Fruit fly (Drosophila melanogaster) whole organism, embryonic: ENCODE data around the gene CG3301.

Experiments used
- CG11085 ChIP-seq: fragments of 200-800 bp; sonication (Bioruptor generic); IDR thresholded peaks from 2 replicates; pipeline ENCODE4 v1.3.6; 2022; ENCODE audit warnings: missing biosample characterization, missing genetic modification characterization
- CG12236 ChIP-seq: fragments of 200-800 bp; sonication (Bioruptor generic); optimal IDR thresholded peaks from 2 replicates; lab custom pipeline; 2016; ENCODE audit warnings: missing biosample characterization, missing genetic modification characterization
- CG14014 ChIP-seq: fragments of 200-800 bp; sonication (Bioruptor generic); IDR thresholded peaks from 2 replicates; pipeline ENCODE4 v1.3.6; 2022; ENCODE audit warnings: missing biosample characterization, missing genetic modification characterization
- CG14667 ChIP-seq: fragments of 200-800 bp; sonication (Bioruptor generic); IDR thresholded peaks from 2 replicates; pipeline ENCODE4 v1.3.6; 2022; ENCODE audit warnings: missing biosample characterization, missing genetic modification characterization
- CG18764 ChIP-seq: fragments of 200-800 bp; sonication (Bioruptor generic); optimal IDR thresholded peaks from 3 replicates; lab custom pipeline; 2016; ENCODE audit warnings: missing biosample characterization, missing genetic modification characterization
- CG2678 ChIP-seq: fragments of 200-800 bp; sonication (Bioruptor generic); optimal IDR thresholded peaks from 3 replicates; lab custom pipeline; 2019; ENCODE audit warnings: missing biosample characterization, mild to moderate bottlenecking, missing genetic modification characterization, moderate library complexity
- CG2889 ChIP-seq: fragments of 200-800 bp; sonication (Bioruptor generic); IDR thresholded peaks from 3 replicates; pipeline ENCODE4 v1.3.6; 2022; ENCODE audit warnings: missing biosample characterization, missing genetic modification characterization
- CG3838 ChIP-seq: fragments of 200-800 bp; sonication (Bioruptor generic); optimal IDR thresholded peaks from 3 replicates; lab custom pipeline; 2016; ENCODE audit warnings: missing biosample characterization, missing genetic modification characterization
- CG4282 ChIP-seq: fragments of 200-800 bp; sonication (Bioruptor generic); optimal IDR thresholded peaks from 2 replicates; lab custom pipeline; 2016; ENCODE audit warnings: missing biosample characterization, missing genetic modification characterization
- CG4730 ChIP-seq: fragments of 200-800 bp; sonication (Bioruptor generic); IDR thresholded peaks from 2 replicates; pipeline ENCODE4 v1.3.6; 2022; ENCODE audit warnings: missing biosample characterization, missing genetic modification characterization
- CG6765 ChIP-seq: fragments of 200-800 bp; sonication (Bioruptor generic); optimal IDR thresholded peaks from 3 replicates; lab custom pipeline; 2017; ENCODE audit warnings: missing biosample characterization, mild to moderate bottlenecking, missing genetic modification characterization
- CG7372 ChIP-seq: fragments of 200-800 bp; sonication (Bioruptor generic); IDR thresholded peaks from 2 replicates; pipeline ENCODE4 v1.3.6; 2022; ENCODE audit warnings: missing biosample characterization, missing genetic modification characterization
- CG8290 ChIP-seq, 3 experiments: fragments of 200-800 bp; sonication (Bioruptor generic); optimal IDR thresholded peaks; 2 replicates each; lab custom pipeline; 2016 to 2019; ENCODE audit warnings: missing biosample characterization in 3 of 3, missing genetic modification characterization in 3 of 3, mild to moderate bottlenecking in 2 of 3, moderate library complexity in 1 of 3
- CG8359 ChIP-seq: fragments of 200-800 bp; sonication (Bioruptor generic); optimal IDR thresholded peaks from 2 replicates; lab custom pipeline; 2017; ENCODE audit warnings: missing biosample characterization, mild to moderate bottlenecking, missing genetic modification characterization, borderline replicate concordance
- CG8388 ChIP-seq: fragments of 200-800 bp; sonication (Bioruptor generic); optimal IDR thresholded peaks from 2 replicates; lab custom pipeline; 2019; ENCODE audit warnings: missing biosample characterization, mild to moderate bottlenecking, missing genetic modification characterization, moderate library complexity
- CG8944 ChIP-seq: fragments of 200-800 bp; sonication (Bioruptor generic); optimal IDR thresholded peaks from 3 replicates; lab custom pipeline; 2016; ENCODE audit warnings: missing biosample characterization, missing genetic modification characterization
- CHES-1-like ChIP-seq: fragments of 200-800 bp; sonication (Bioruptor generic); optimal IDR thresholded peaks from 2 replicates; lab custom pipeline; 2016; ENCODE audit warnings: missing biosample characterization, missing genetic modification characterization
- Dad ChIP-seq: fragments of 200-800 bp; sonication (Bioruptor generic); optimal IDR thresholded peaks from 3 replicates; lab custom pipeline; 2016; ENCODE audit warnings: missing biosample characterization, missing genetic modification characterization
- E2f2 ChIP-seq: fragments of 200-800 bp; sonication (Bioruptor generic); IDR thresholded peaks from 2 replicates; pipeline ENCODE4 v1.3.6; 2022; ENCODE audit warnings: missing biosample characterization, missing genetic modification characterization
- Elba2 ChIP-seq: fragments of 200-800 bp; sonication (Bioruptor generic); optimal IDR thresholded peaks from 3 replicates; lab custom pipeline; 2016; ENCODE audit warnings: missing biosample characterization, missing genetic modification characterization
- Fer3 ChIP-seq: fragments of 200-800 bp; sonication (Bioruptor generic); optimal IDR thresholded peaks from 2 replicates; lab custom pipeline; 2018; ENCODE audit warnings: missing biosample characterization, mild to moderate bottlenecking, missing genetic modification characterization, moderate library complexity
- HHEX ChIP-seq: fragments of 200-800 bp; sonication (Bioruptor generic); optimal IDR thresholded peaks from 3 replicates; lab custom pipeline; 2017; ENCODE audit warnings: missing biosample characterization, mild to moderate bottlenecking, missing genetic modification characterization, missing genetic modification reagents
- Hr39 ChIP-seq: fragments of >200 bp; optimal IDR thresholded peaks from 2 replicates; lab custom pipeline; 2017
- MTF-1 ChIP-seq: fragments of 200-800 bp; sonication (Bioruptor generic); optimal IDR thresholded peaks from 2 replicates; lab custom pipeline; 2018; ENCODE audit warnings: missing biosample characterization, mild to moderate bottlenecking, missing genetic modification characterization, borderline replicate concordance
- Myb ChIP-seq: fragments of 200-800 bp; sonication (Bioruptor generic); optimal IDR thresholded peaks from 2 replicates; lab custom pipeline; 2016; ENCODE audit warnings: missing biosample characterization, missing genetic modification characterization
- NC2β ChIP-seq: fragments of 200-800 bp; sonication (Bioruptor generic); optimal IDR thresholded peaks from 2 replicates; lab custom pipeline; 2016; ENCODE audit warnings: missing biosample characterization, missing genetic modification characterization
- Neu2 ChIP-seq: fragments of 200-800 bp; sonication (Bioruptor generic); optimal IDR thresholded peaks from 3 replicates; lab custom pipeline; 2016; ENCODE audit warnings: missing biosample characterization, missing genetic modification characterization, borderline replicate concordance
- Oli ChIP-seq: fragments of 200-800 bp; sonication (Bioruptor generic); optimal IDR thresholded peaks from 2 replicates; lab custom pipeline; 2018; ENCODE audit warnings: missing biosample characterization, mild to moderate bottlenecking, missing genetic modification characterization, moderate library complexity
- Ptx1 ChIP-seq: fragments of 200-800 bp; sonication (Bioruptor generic); IDR thresholded peaks from 2 replicates; pipeline ENCODE4 v1.3.6; 2022; ENCODE audit warnings: missing biosample characterization, missing genetic modification characterization
- TFAM ChIP-seq: fragments of 200-800 bp; sonication (Bioruptor generic); optimal IDR thresholded peaks from 2 replicates; lab custom pipeline; 2017; ENCODE audit warnings: missing biosample characterization, missing genetic modification characterization, inconsistent platforms
- Vsx1 ChIP-seq: fragments of 200-800 bp; sonication (Bioruptor generic); optimal IDR thresholded peaks from 2 replicates; lab custom pipeline; 2017; ENCODE audit warnings: missing biosample characterization, mild to moderate bottlenecking, missing genetic modification characterization, missing genetic modification reagents
- YL-1 ChIP-seq: fragments of 200-800 bp; sonication (Bioruptor generic); optimal IDR thresholded peaks from 3 replicates; lab custom pipeline; 2017; ENCODE audit warnings: missing biosample characterization, mild to moderate bottlenecking, missing genetic modification characterization
- amos ChIP-seq: fragments of 200-800 bp; sonication (Bioruptor generic); IDR thresholded peaks from 2 replicates; pipeline ENCODE4 v1.3.6; 2022; ENCODE audit warnings: missing biosample characterization, missing genetic modification characterization; ENCODE audit not compliant: partially characterized antibody
- croc ChIP-seq: fragments of 200-800 bp; sonication (Bioruptor generic); conservative IDR thresholded peaks from 3 replicates; pipeline ENCODE4 v1.3.6; 2022; ENCODE audit warnings: missing biosample characterization, missing genetic modification characterization
- dmrt99B ChIP-seq: fragments of 200-800 bp; sonication (Bioruptor generic); optimal IDR thresholded peaks from 2 replicates; lab custom pipeline; 2018; ENCODE audit warnings: missing biosample characterization, mild to moderate bottlenecking, missing genetic modification characterization, moderate library complexity
- fd64A ChIP-seq: fragments of 200-800 bp; sonication (Bioruptor generic); optimal IDR thresholded peaks from 3 replicates; lab custom pipeline; 2018; ENCODE audit warnings: missing biosample characterization, mild to moderate bottlenecking, missing genetic modification characterization
- ftz-f1 ChIP-seq: fragments of 200-800 bp; sonication (Bioruptor generic); optimal IDR thresholded peaks from 2 replicates; lab custom pipeline; 2016; ENCODE audit warnings: missing biosample characterization, missing genetic modification characterization
- gsb ChIP-seq: fragments of 200-800 bp; sonication (Bioruptor generic); IDR thresholded peaks from 2 replicates; pipeline ENCODE4 v1.3.6; 2022; ENCODE audit warnings: missing biosample characterization, missing genetic modification characterization
- jing ChIP-seq: fragments of 200-800 bp; sonication (Bioruptor generic); optimal IDR thresholded peaks from 2 replicates; lab custom pipeline; 2018; ENCODE audit warnings: missing biosample characterization, mild to moderate bottlenecking, missing genetic modification characterization
- kay ChIP-seq: fragments of 200-800 bp; sonication (Bioruptor generic); optimal IDR thresholded peaks from 2 replicates; lab custom pipeline; 2016; ENCODE audit warnings: missing biosample characterization, missing genetic modification characterization
- lmd ChIP-seq: fragments of 200-800 bp; sonication (Bioruptor generic); IDR thresholded peaks from 2 replicates; pipeline ENCODE4 v1.3.6; 2022; ENCODE audit warnings: missing biosample characterization, missing genetic modification characterization
- pan ChIP-seq, 4 experiments: fragments of >200 bp in 3 of 4; fragments of 200-800 bp in 1 of 4; sonication (Bioruptor generic) in 1 of 4; optimal IDR thresholded peaks in 3 of 4; IDR thresholded peaks in 1 of 4; 2 replicates each; pipeline versions ENCODE4 v1.3.6 to Lab custom; 2017 to 2022; ENCODE audit warnings: missing biosample characterization in 2 of 4, missing genetic modification characterization in 2 of 4, mixed read lengths in 1 of 4
- peb ChIP-seq: fragments of 200-800 bp; sonication (Bioruptor generic); IDR thresholded peaks from 2 replicates; pipeline ENCODE4 v1.3.6; 2022; ENCODE audit warnings: missing biosample characterization, missing genetic modification characterization
- pros ChIP-seq: fragments of 200-800 bp; sonication (Bioruptor generic); optimal IDR thresholded peaks from 3 replicates; lab custom pipeline; 2019; ENCODE audit warnings: missing biosample characterization, mild to moderate bottlenecking, missing genetic modification characterization, moderate library complexity
- run ChIP-seq: fragments of 200-800 bp; sonication (Bioruptor generic); optimal IDR thresholded peaks from 3 replicates; lab custom pipeline; 2018; ENCODE audit warnings: missing biosample characterization, mild to moderate bottlenecking, missing genetic modification characterization
- slbo ChIP-seq: fragments of 200-800 bp; sonication (Bioruptor generic); IDR thresholded peaks from 2 replicates; pipeline ENCODE4 v1.3.6; 2022; ENCODE audit warnings: missing biosample characterization, missing genetic modification characterization
- tgo ChIP-seq: fragments of 200-800 bp; sonication (Bioruptor generic); IDR thresholded peaks from 3 replicates; pipeline ENCODE4 v1.3.6; 2022; ENCODE audit warnings: missing biosample characterization, missing genetic modification characterization
- tna ChIP-seq: fragments of 200-800 bp; sonication (Bioruptor generic); IDR thresholded peaks from 2 replicates; pipeline ENCODE4 v1.3.6; 2022; ENCODE audit warnings: missing biosample characterization, missing genetic modification characterization; ENCODE audit not compliant: partially characterized antibody
- wdn ChIP-seq: fragments of 200-800 bp; sonication (Bioruptor generic); IDR thresholded peaks from 2 replicates; pipeline ENCODE4 v1.3.6; 2022; ENCODE audit warnings: missing biosample characterization, missing genetic modification characterization

Gene CG3301

dm6 chr3R:21296038-21296727 lies 20.1 kb upstream of the CG3301 start (continued):
- peak; percentile 41; the same call in 2 of the 3 replicates for TF ChIP-seq croc (GFP tag; lab: Robert Waterston, UW)
- peak; percentile 28 for TF ChIP-seq run (tag; lab: Kevin White, UChicago)
- no peak for TF ChIP-seq tna (GFP tag; lab: Robert Waterston, UW)
- no peak for TF ChIP-seq Elba2 (GFP tag; lab: Kevin White, UChicago)
- TF ChIP-seq kay: peak; percentile 68
- no peak for TF ChIP-seq wdn (GFP tag; lab: Robert Waterston, UW)
- TF ChIP-seq Dad (GFP tag; lab: Kevin White, UChicago): no peak
- peak; percentile 14 for TF ChIP-seq fd64A (GFP tag; lab: Kevin White, UChicago)
- TF ChIP-seq CG6765 (GFP tag; lab: Kevin White, UChicago): peak; percentile 88
- peak; percentile 86 for TF ChIP-seq Fer3 (tag; lab: Kevin White, UChicago)
- TF ChIP-seq CG14014 (GFP tag; lab: Robert Waterston, UW): no peak
- peak; percentile 72 for TF ChIP-seq ftz-f1 (GFP tag; lab: Kevin White, UChicago)
- peak; percentile 49 for TF ChIP-seq CG8388
- peak; percentile 87 for TF ChIP-seq Oli (tag; lab: Kevin White, UChicago)
- peak; percentile 47 for TF ChIP-seq NC2β (GFP tag; lab: Kevin White, UChicago)
- TF ChIP-seq CG12236 (GFP tag; lab: Kevin White, UChicago): peak; percentile 40
- no peak for TF ChIP-seq pan (optimal IDR thresholded peaks at IDR 0.05; lab: Kevin White, UChicago)
- TF ChIP-seq pan (GFP tag; optimal IDR thresholded peaks at IDR 0.05 in 1 of 2, IDR thresholded peaks at IDR 0.05 in 1 of 2): no peak
- no peak for TF ChIP-seq amos (GFP tag; lab: Robert Waterston, UW)
- no peak for TF ChIP-seq CG4730
- peak; percentile 84 for TF ChIP-seq CG3838
- peak; percentile 15 for TF ChIP-seq Vsx1 (GFP tag; lab: Kevin White, UChicago)
- no peak for TF ChIP-seq gsb (GFP tag; lab: Robert Waterston, UW)
- TF ChIP-seq CG2678 (tag; lab: Kevin White, UChicago): peak; percentile 96
- TF ChIP-seq CHES-1-like (GFP tag; lab: Kevin White, UChicago): peak; percentile 49
- TF ChIP-seq tgo (GFP tag; lab: Robert Waterston, UW): no peak
- TF ChIP-seq CG8944 (GFP tag; lab: Kevin White, UChicago): peak; percentile 44
- no peak for TF ChIP-seq E2f2
- TF ChIP-seq pros (GFP tag; lab: Kevin White, UChicago): peak; percentile 69
- TF ChIP-seq CG11085: no peak
- no peak for TF ChIP-seq CG2889 (GFP tag; lab: Robert Waterston, UW)
- TF ChIP-seq CG7372 (GFP tag; lab: Robert Waterston, UW): no peak
- TF ChIP-seq lmd (GFP tag; lab: Robert Waterston, UW): no peak
- peak; percentile 60 for TF ChIP-seq MTF-1
- TF ChIP-seq CG8290 (GFP tag; optimal IDR thresholded peaks at IDR 0.05; lab: Kevin White, UChicago): peak; percentile 38
- TF ChIP-seq CG8290 (tag; optimal IDR thresholded peaks at IDR 0.05; lab: Kevin White, UChicago): peak; percentile 45 to 75
- peak; percentile 58 for TF ChIP-seq TFAM
- no peak for TF ChIP-seq CG4282 (GFP tag; lab: Kevin White, UChicago)
- TF ChIP-seq CG8359 (GFP tag; lab: Kevin White, UChicago): peak; percentile 66
- peak; percentile 73 for TF ChIP-seq CG18764 (GFP tag; lab: Kevin White, UChicago)
- TF ChIP-seq slbo (GFP tag; lab: Robert Waterston, UW): no peak
- TF ChIP-seq dmrt99B (tag; lab: Kevin White, UChicago): peak; percentile 88
- no peak for TF ChIP-seq Neu2 (GFP tag; lab: Kevin White, UChicago)
- TF ChIP-seq CG14667 (GFP tag; lab: Robert Waterston, UW): no peak
- peak; percentile 75 for TF ChIP-seq YL-1 (GFP tag; lab: Kevin White, UChicago)
- TF ChIP-seq Ptx1 (GFP tag; lab: Robert Waterston, UW): no peak
- TF ChIP-seq Hr39 (lab: Kevin White, UChicago): no peak
- TF ChIP-seq Myb (GFP tag; lab: Kevin White, UChicago): no peak
- TF ChIP-seq HHEX (GFP tag; lab: Kevin White, UChicago): peak; percentile 80
- no peak for TF ChIP-seq peb (GFP tag; lab: Robert Waterston, UW)
- TF ChIP-seq jing (GFP tag; lab: Kevin White, UChicago): peak; percentile 60
